Worm (Caenorhabditis elegans) whole organism, L3 larva: ENCODE data around the gene cdkl-1.

ENCODE experiments used
- aly-2 ChIP-seq: fragments of 150-350 bp; optimal IDR thresholded peaks from 2 replicates; lab custom pipeline; 2014; ENCODE audit warnings: missing biosample characterization, missing genetic modification characterization
- fkh-2 ChIP-seq: fragments of 150-350 bp; optimal IDR thresholded peaks from 2 replicates; lab custom pipeline; 2014; ENCODE audit warnings: missing biosample characterization, missing genetic modification reagents, missing genetic modification characterization
- pqm-1 ChIP-seq: fragments of 150-350 bp; optimal IDR thresholded peaks from 2 replicates; lab custom pipeline; 2017; ENCODE audit warnings: missing biosample characterization, missing genetic modification characterization, inconsistent platforms

DNA sequence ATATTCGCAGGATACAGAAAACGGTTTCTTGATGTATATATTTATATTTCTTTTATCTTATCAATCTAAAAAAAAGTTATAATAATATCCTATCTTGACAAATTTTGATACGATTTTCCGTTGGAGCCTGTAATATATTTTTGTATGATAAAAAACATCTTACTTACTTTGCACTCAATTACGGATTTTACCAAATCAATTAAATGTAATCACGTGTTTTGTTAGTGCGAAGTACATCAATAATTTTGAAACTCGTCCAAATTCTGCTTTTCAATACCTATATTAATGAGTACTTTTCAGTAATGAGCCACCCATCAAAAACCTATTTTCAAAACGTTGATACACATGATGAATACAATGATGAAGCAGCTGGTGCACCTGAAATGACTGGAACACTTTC is 50.7 kb downstream of the cdkl-1 start, which contains the start of gene T19C4.1:
- TF ChIP-seq fkh-2 (tag; lab: Kevin White, UChicago) (no peak), aly-2 (tag; lab: Kevin White, UChicago) (no peak), pqm-1 (tag; lab: Kevin White, UChicago) (no peak)
